Worm (Caenorhabditis elegans) whole organism, L1 larva: ENCODE results near the gene dpr-1.

Experiments
- C16A3.4 ChIP-seq: fragments of 150-350 bp; optimal IDR thresholded peaks from 2 replicates; lab custom pipeline; 2014; ENCODE audit warnings: missing biosample characterization, missing genetic modification characterization
- C34B4.2 ChIP-seq: sonication (generic microtip); optimal IDR thresholded peaks from 2 replicates; lab custom pipeline; 2017; ENCODE audit warnings: mild to moderate bottlenecking, missing genetic modification characterization, missing compliant biosample characterization
- F16B12.6 ChIP-seq: fragments of 150-350 bp; optimal IDR thresholded peaks from 2 replicates; lab custom pipeline; 2014; ENCODE audit warnings: missing biosample characterization, missing genetic modification characterization
- aha-1 ChIP-seq: fragments of 150-350 bp; optimal IDR thresholded peaks from 2 replicates; lab custom pipeline; 2014; ENCODE audit warnings: missing biosample characterization, missing genetic modification characterization
- aly-2 ChIP-seq: fragments of 150-350 bp; optimal IDR thresholded peaks from 2 replicates; lab custom pipeline; 2014; ENCODE audit warnings: missing biosample characterization, missing genetic modification characterization
- ama-1 ChIP-seq: fragments of 150-350 bp; optimal IDR thresholded peaks from 2 replicates; lab custom pipeline; 2014
- blmp-1 ChIP-seq: fragments of 150-350 bp; optimal IDR thresholded peaks from 2 replicates; lab custom pipeline; 2014; ENCODE audit warnings: missing biosample characterization, missing genetic modification characterization
- ceh-90 ChIP-seq: sonication (generic microtip); optimal IDR thresholded peaks from 2 replicates; lab custom pipeline; 2016; ENCODE audit warnings: missing genetic modification characterization, missing compliant biosample characterization
- ces-1 ChIP-seq: fragments of 150-350 bp; optimal IDR thresholded peaks from 2 replicates; lab custom pipeline; 2014; ENCODE audit warnings: missing biosample characterization, missing genetic modification reagents, missing genetic modification characterization
- dpl-1 ChIP-seq, 3 experiments: fragments of 150-350 bp in 2 of 3; sonication (generic microtip) in 1 of 3; optimal IDR thresholded peaks; 2 replicates each; lab custom pipeline; 2014 to 2017; ENCODE audit warnings: missing biosample characterization in 3 of 3, missing genetic modification characterization in 3 of 3, missing genetic modification reagents in 3 of 3
- dsc-1 ChIP-seq: sonication (generic microtip); optimal IDR thresholded peaks from 2 replicates; lab custom pipeline; 2016; ENCODE audit warnings: mild to moderate bottlenecking, missing genetic modification characterization, missing compliant biosample characterization
- efl-1 ChIP-seq, 4 experiments: fragments of 150-350 bp; optimal IDR thresholded peaks in 3 of 4; peaks in 1 of 4; 1 replicate in 1 of 4; 2 replicates in 3 of 4; lab custom pipeline; 2014; ENCODE audit warnings: missing biosample characterization in 2 of 4, missing genetic modification characterization in 2 of 4, missing genetic modification reagents in 2 of 4
- egl-27 ChIP-seq, 2 experiments: fragments of 150-350 bp in 1 of 2; sonication (generic microtip); optimal IDR thresholded peaks; 3 replicates each; lab custom pipeline; 2017 to 2018; ENCODE audit warnings: missing biosample characterization in 2 of 2, missing genetic modification characterization in 2 of 2, missing genetic modification reagents in 2 of 2
- ets-5 ChIP-seq: fragments of 200-800 bp; sonication (Bioruptor generic); IDR thresholded peaks from 2 replicates; pipeline ENCODE4 v1.3.6; 2022; ENCODE audit warnings: missing genetic modification characterization, missing compliant biosample characterization
- fkh-10 ChIP-seq: sonication (generic microtip); optimal IDR thresholded peaks from 2 replicates; lab custom pipeline; 2017; ENCODE audit warnings: missing biosample characterization, missing genetic modification reagents, missing genetic modification characterization
- grh-1 ChIP-seq: fragments of 200-800 bp; sonication (Bioruptor generic); IDR thresholded peaks from 2 replicates; pipeline ENCODE4 v1.3.6; 2022; ENCODE audit warnings: missing genetic modification reagents, missing genetic modification characterization, missing compliant biosample characterization
- hlh-17 ChIP-seq: fragments of 200-800 bp; sonication (Bioruptor generic); optimal IDR thresholded peaks from 2 replicates; lab custom pipeline; 2018; ENCODE audit warnings: missing genetic modification characterization, mild to moderate bottlenecking, missing compliant biosample characterization, moderate library complexity, borderline replicate concordance
- hlh-4 ChIP-seq: sonication (generic microtip); optimal IDR thresholded peaks from 2 replicates; lab custom pipeline; 2016; ENCODE audit warnings: mild to moderate bottlenecking, missing genetic modification characterization, missing compliant biosample characterization
- lin-13 ChIP-seq: fragments of 150-350 bp; optimal IDR thresholded peaks from 2 replicates; lab custom pipeline; 2014; ENCODE audit warnings: missing biosample characterization, missing genetic modification reagents, missing genetic modification characterization
- lin-14 ChIP-seq: fragments of 200-800 bp; sonication (Bioruptor generic); optimal IDR thresholded peaks from 2 replicates; lab custom pipeline; 2018; ENCODE audit warnings: mild to moderate bottlenecking, missing genetic modification characterization, moderate library complexity, missing compliant biosample characterization
- lin-15B ChIP-seq: fragments of 150-350 bp; sonication (generic microtip); optimal IDR thresholded peaks from 3 replicates; lab custom pipeline; 2014; ENCODE audit warnings: missing biosample characterization, missing genetic modification characterization
- lin-35 ChIP-seq, 2 experiments: fragments of 150-350 bp; optimal IDR thresholded peaks; 2 replicates each; lab custom pipeline; 2014; ENCODE audit warnings: missing biosample characterization in 2 of 2, missing genetic modification characterization in 2 of 2, missing genetic modification reagents in 2 of 2
- lin-39 ChIP-seq: fragments of 150-350 bp; optimal IDR thresholded peaks from 2 replicates; lab custom pipeline; 2014; ENCODE audit warnings: missing biosample characterization, missing genetic modification reagents, missing genetic modification characterization
- lsy-2 ChIP-seq, 2 experiments: fragments of 150-350 bp; optimal IDR thresholded peaks; 2 replicates each; lab custom pipeline; 2014; ENCODE audit warnings: missing biosample characterization in 2 of 2, missing genetic modification characterization in 2 of 2
- mep-1 ChIP-seq: fragments of 150-350 bp; optimal IDR thresholded peaks from 2 replicates; lab custom pipeline; 2014; ENCODE audit warnings: missing biosample characterization, missing genetic modification characterization
- nhr-19 ChIP-seq: fragments of 200-800 bp; sonication (Bioruptor generic); conservative IDR thresholded peaks from 2 replicates; pipeline ENCODE4 v1.3.6; 2022; ENCODE audit warnings: missing genetic modification characterization, missing compliant biosample characterization
- nhr-20 ChIP-seq: sonication (generic microtip); optimal IDR thresholded peaks from 2 replicates; lab custom pipeline; 2016; ENCODE audit warnings: mild to moderate bottlenecking, missing genetic modification characterization, missing compliant biosample characterization
- nhr-47 ChIP-seq: sonication (generic microtip); optimal IDR thresholded peaks from 2 replicates; lab custom pipeline; 2016; ENCODE audit warnings: mild to moderate bottlenecking, missing genetic modification characterization, moderate library complexity, missing compliant biosample characterization
- nhr-71 ChIP-seq: sonication (generic microtip); optimal IDR thresholded peaks from 2 replicates; lab custom pipeline; 2016; ENCODE audit warnings: mild to moderate bottlenecking, missing genetic modification characterization, moderate library complexity, missing compliant biosample characterization
- nhr-76 ChIP-seq: sonication (generic microtip); optimal IDR thresholded peaks from 2 replicates; lab custom pipeline; 2017; ENCODE audit warnings: missing biosample characterization, missing genetic modification characterization
- nhr-85 ChIP-seq: sonication (generic microtip); peaks from one replicate; lab custom pipeline; 2016; ENCODE audit warnings: missing genetic modification characterization, inconsistent platforms, missing compliant biosample characterization
- nhr-90 ChIP-seq: sonication (generic microtip); optimal IDR thresholded peaks from 2 replicates; lab custom pipeline; 2016; ENCODE audit warnings: mild to moderate bottlenecking, missing genetic modification characterization, missing compliant biosample characterization; ENCODE audit not compliant: poor library complexity
- pax-3 ChIP-seq: fragments of 200-800 bp; sonication (Bioruptor generic); optimal IDR thresholded peaks from 2 replicates; lab custom pipeline; 2018; ENCODE audit warnings: mild to moderate bottlenecking, missing genetic modification characterization, moderate library complexity, missing compliant biosample characterization
- rnt-1 ChIP-seq: sonication (generic microtip); optimal IDR thresholded peaks from 2 replicates; lab custom pipeline; 2016; ENCODE audit warnings: mild to moderate bottlenecking, missing genetic modification characterization, moderate library complexity, missing compliant biosample characterization
- skn-1 ChIP-seq: fragments of 150-350 bp; optimal IDR thresholded peaks from 2 replicates; lab custom pipeline; 2014; ENCODE audit warnings: missing biosample characterization, missing genetic modification characterization
- snu-23 ChIP-seq: sonication (generic microtip); optimal IDR thresholded peaks from 2 replicates; lab custom pipeline; 2016; ENCODE audit warnings: missing genetic modification characterization, missing compliant biosample characterization
- sox-4 ChIP-seq: sonication (generic microtip); optimal IDR thresholded peaks from 2 replicates; lab custom pipeline; 2016; ENCODE audit warnings: missing genetic modification characterization, missing compliant biosample characterization
- sup-37 ChIP-seq: fragments of 200-800 bp; sonication (Bioruptor generic); optimal IDR thresholded peaks from 2 replicates; lab custom pipeline; 2018; ENCODE audit warnings: mild to moderate bottlenecking, missing genetic modification characterization, missing compliant biosample characterization
- tbx-2 ChIP-seq: sonication (generic microtip); optimal IDR thresholded peaks from 2 replicates; lab custom pipeline; 2016; ENCODE audit warnings: missing genetic modification characterization, missing compliant biosample characterization
- tlp-1 ChIP-seq: fragments of 150-350 bp; optimal IDR thresholded peaks from 2 replicates; lab custom pipeline; 2014; ENCODE audit warnings: missing biosample characterization, missing genetic modification characterization
- vab-15 ChIP-seq: sonication (generic microtip); optimal IDR thresholded peaks from 2 replicates; lab custom pipeline; 2017; ENCODE audit warnings: missing genotype, mild to moderate bottlenecking, missing genetic modification characterization, missing compliant biosample characterization
- zip-4 ChIP-seq: fragments of 200-800 bp; sonication (Bioruptor generic); optimal IDR thresholded peaks from 2 replicates; lab custom pipeline; 2018; ENCODE audit warnings: mild to moderate bottlenecking, missing genetic modification characterization, moderate library complexity, missing compliant biosample characterization

Gene dpr-1

DNA sequence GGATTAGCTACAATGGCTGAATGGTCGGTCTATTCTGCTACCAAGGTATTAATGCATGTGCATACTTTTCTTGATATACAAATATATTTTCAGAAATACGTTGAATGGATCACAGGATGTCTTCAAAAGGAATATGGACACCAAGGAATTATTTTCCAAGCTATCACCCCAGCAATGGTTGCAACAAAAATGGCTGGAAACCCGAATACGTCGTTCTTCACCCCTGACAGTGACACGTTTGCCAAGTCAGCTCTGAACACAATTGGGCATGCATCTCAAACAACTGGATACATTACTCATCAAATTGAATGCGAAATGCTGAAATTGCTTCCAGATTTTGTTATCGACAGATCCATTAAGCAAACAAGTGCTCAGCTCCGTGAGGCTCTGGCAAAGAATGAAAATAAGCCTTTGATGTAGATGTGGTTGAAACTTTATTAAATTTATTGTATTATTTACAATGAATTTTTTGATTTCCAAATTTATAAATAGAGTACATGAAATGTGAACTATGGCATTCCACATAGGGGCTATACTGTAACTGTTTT is 34.4 kb downstream of the dpr-1 start (continued):
- TF ChIP-seq rnt-1 (tag; lab: Kevin White, UChicago) = peak; percentile 8
- no peak for TF ChIP-seq egl-27 (tag; optimal IDR thresholded peaks at IDR 0.05; lab: Kevin White, UChicago)
- peak; percentile 7 for TF ChIP-seq nhr-20 (tag; lab: Kevin White, UChicago)
- peak; percentile 38 for TF ChIP-seq nhr-71 (tag; lab: Kevin White, UChicago)
- no peak for TF ChIP-seq aha-1 (tag; lab: Kevin White, UChicago)
- no peak for TF ChIP-seq hlh-4 (tag; lab: Kevin White, UChicago)
- no peak for TF ChIP-seq tbx-2 (tag; lab: Kevin White, UChicago)
- peak; percentile 96 for TF ChIP-seq ama-1 (lab: Kevin White, UChicago)
- TF ChIP-seq blmp-1 (tag; lab: Kevin White, UChicago) = no peak
- peak; percentile 35 for TF ChIP-seq dsc-1 (tag; lab: Kevin White, UChicago)
- TF ChIP-seq ces-1 = no peak
- no peak for TF ChIP-seq vab-15 (tag; lab: Kevin White, UChicago)
- TF ChIP-seq dpl-1 (GFP tag; optimal IDR thresholded peaks at IDR 0.05; lab: Kevin White, UChicago) = peak in 1 of 3 experiments; percentile 6
- no peak for TF ChIP-seq lin-39 (tag; lab: Kevin White, UChicago)
- TF ChIP-seq skn-1 = no peak
- no peak for TF ChIP-seq efl-1 (optimal IDR thresholded peaks at IDR 0.05; lab: Kevin White, UChicago)
- TF ChIP-seq efl-1 (GFP tag; optimal IDR thresholded peaks at IDR 0.05 in 1 of 2; lab: Kevin White, UChicago) = peak in 1 of 2 experiments; percentile 96
- no peak for TF ChIP-seq sup-37 (GFP tag; lab: Kevin White, UChicago)
- no peak for TF ChIP-seq C34B4.2 (tag; lab: Kevin White, UChicago)
- TF ChIP-seq hlh-17 (GFP tag; lab: Kevin White, UChicago) = no peak
- TF ChIP-seq lin-35 (GFP tag; optimal IDR thresholded peaks at IDR 0.05; lab: Kevin White, UChicago) = peak in 1 of 2 experiments; percentile 67
- TF ChIP-seq tlp-1 (tag; lab: Kevin White, UChicago) = no peak
- TF ChIP-seq nhr-19 = peak; percentile 54
- TF ChIP-seq lin-13 (GFP tag; lab: Kevin White, UChicago) = no peak
- TF ChIP-seq nhr-47 (tag; lab: Kevin White, UChicago) = peak; percentile 52
- peak in 1 of 2 experiments; percentile 45 for TF ChIP-seq lsy-2 (tag; optimal IDR thresholded peaks at IDR 0.05; lab: Kevin White, UChicago)
- no peak for TF ChIP-seq zip-4 (GFP tag; lab: Kevin White, UChicago)
- TF ChIP-seq nhr-85 = peak; percentile 11
- TF ChIP-seq pax-3 (tag; lab: Kevin White, UChicago) = peak; percentile 82
- TF ChIP-seq mep-1 (tag; lab: Kevin White, UChicago) = no peak
- TF ChIP-seq aly-2 (tag; lab: Kevin White, UChicago) = no peak
- TF ChIP-seq nhr-76 (tag; lab: Kevin White, UChicago) = no peak
- TF ChIP-seq sox-4 (tag; lab: Kevin White, UChicago) = no peak
- TF ChIP-seq ets-5 (GFP tag; lab: Robert Waterston, UW) = no peak
- TF ChIP-seq nhr-90 (tag; lab: Kevin White, UChicago) = peak; percentile 64
- no peak for TF ChIP-seq grh-1
- TF ChIP-seq lin-15B (tag; lab: Kevin White, UChicago) = no peak
- no peak for TF ChIP-seq ceh-90
- no peak for TF ChIP-seq fkh-10 (GFP tag; lab: Kevin White, UChicago)
- TF ChIP-seq, all 84 proteins: peak for 18

DNA sequence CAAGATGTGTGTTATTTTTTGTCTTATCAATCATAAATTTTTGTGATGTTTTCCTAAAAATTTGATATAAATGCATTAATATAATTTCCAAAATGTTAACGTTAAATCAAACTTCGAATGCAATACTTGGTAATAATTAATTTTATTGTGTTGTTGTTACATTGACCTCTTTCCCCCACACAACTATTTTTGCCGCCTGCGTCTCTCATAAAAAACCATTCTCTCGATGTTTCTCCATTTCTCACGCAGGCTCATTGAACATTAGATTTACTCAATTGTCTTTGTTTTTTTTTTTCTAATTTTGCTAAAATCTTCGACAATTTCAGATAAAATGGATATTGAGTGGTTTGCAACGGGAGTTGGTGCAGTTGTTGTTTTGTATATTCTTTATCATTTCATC is 35.8 kb downstream of the dpr-1 start, which contains the start of gene stdh-1:
stdh-1 (plus strand) TSS at position 327 of the 400 bp plus-strand sequence.
- TF ChIP-seq mep-1 (tag; lab: Kevin White, UChicago) = peak; percentile 35
- peak; percentile 5 for TF ChIP-seq C16A3.4 (tag; lab: Kevin White, UChicago)
- TF ChIP-seq C34B4.2 (tag; lab: Kevin White, UChicago) = no peak
- no peak for TF ChIP-seq lin-15B (tag; lab: Kevin White, UChicago)
- peak in 1 of 2 experiments; percentile 0 for TF ChIP-seq efl-1 (optimal IDR thresholded peaks at IDR 0.05; lab: Kevin White, UChicago)
- TF ChIP-seq efl-1 (GFP tag; optimal IDR thresholded peaks at IDR 0.05 in 1 of 2; lab: Kevin White, UChicago) = peak in 1 of 2 experiments; percentile 61
- no peak for TF ChIP-seq F16B12.6
- TF ChIP-seq nhr-71 (tag; lab: Kevin White, UChicago) = peak; percentile 32
- TF ChIP-seq blmp-1 (tag; lab: Kevin White, UChicago) = peak; percentile 15
- TF ChIP-seq lin-14 (GFP tag; lab: Kevin White, UChicago) = peak; percentile 69
- peak; percentile 25 for TF ChIP-seq snu-23 (GFP tag; lab: Kevin White, UChicago)
